Worm (Caenorhabditis elegans): Measurements from ENCODE around the gene nhr-257.

ce11 chrII:3815445-3816208, 37.1 kb upstream of the nhr-257 start:
- TF ChIP-seq unc-55 (GFP tag; optimal IDR thresholded peaks at IDR 0.05) = no peak
- no peak for TF ChIP-seq ceh-30 (tag; optimal IDR thresholded peaks at IDR 0.05)
- no peak for TF ChIP-seq pqm-1 (tag; optimal IDR thresholded peaks at IDR 0.05)
- TF ChIP-seq ceh-6 (GFP tag; optimal IDR thresholded peaks at IDR 0.05) = no peak
- TF ChIP-seq K02D7.2 (tag; optimal IDR thresholded peaks at IDR 0.05) = no peak
- TF ChIP-seq tbx-2 (tag; optimal IDR thresholded peaks at IDR 0.05) = no peak
- TF ChIP-seq dmd-4 (tag; optimal IDR thresholded peaks at IDR 0.05; ENCODE audit: borderline replicate concordance) = no peak
